Worm (Caenorhabditis elegans) whole organism, late embryonic: ENCODE data around the gene tag-321.
A peak's percentile ranks its signal among the peaks of the same experiment; 100 is the strongest.

Experiments used
- C08G9.2 ChIP-seq: sonication (generic microtip); optimal IDR thresholded peaks from 2 replicates; lab custom pipeline; 2016; ENCODE audit warnings: mild to moderate bottlenecking, missing genetic modification characterization, moderate library complexity, missing compliant biosample characterization
- C38D4.7 ChIP-seq: fragments of 200-800 bp; sonication (Bioruptor generic); optimal IDR thresholded peaks from 2 replicates; lab custom pipeline; 2018; ENCODE audit warnings: mild to moderate bottlenecking, missing genetic modification characterization, moderate library complexity, missing compliant biosample characterization
- F13H6.1 ChIP-seq: sonication (generic microtip); optimal IDR thresholded peaks from 2 replicates; lab custom pipeline; 2016; ENCODE audit warnings: missing genetic modification characterization, missing compliant biosample characterization
- K02D7.2 ChIP-seq: sonication (generic microtip); optimal IDR thresholded peaks from 2 replicates; lab custom pipeline; 2017; ENCODE audit warnings: mild to moderate bottlenecking, missing genetic modification characterization, missing compliant biosample characterization
- T23F11.4 ChIP-seq: fragments of 200-800 bp; sonication (Bioruptor generic); optimal IDR thresholded peaks from 2 replicates; lab custom pipeline; 2018; ENCODE audit warnings: mild to moderate bottlenecking, missing genetic modification characterization, missing compliant biosample characterization
- Y22D7AL.16 ChIP-seq: sonication (generic microtip); optimal IDR thresholded peaks from 2 replicates; lab custom pipeline; 2016; ENCODE audit warnings: missing genetic modification characterization, missing compliant biosample characterization
- ahr-1 ChIP-seq: sonication (generic microtip); optimal IDR thresholded peaks from 2 replicates; lab custom pipeline; 2016; ENCODE audit warnings: missing genetic modification characterization, missing compliant biosample characterization
- ama-1 ChIP-seq: fragments of 150-350 bp; optimal IDR thresholded peaks from 2 replicates; lab custom pipeline; 2014
- ceh-14 ChIP-seq: sonication (generic microtip); optimal IDR thresholded peaks from 2 replicates; lab custom pipeline; 2016; ENCODE audit warnings: missing genotype, missing genetic modification characterization, missing compliant biosample characterization
- ceh-18 ChIP-seq: sonication (generic microtip); optimal IDR thresholded peaks from 2 replicates; lab custom pipeline; 2016; ENCODE audit warnings: missing genetic modification characterization, missing compliant biosample characterization
- ceh-19 ChIP-seq: fragments of 200-800 bp; sonication (Bioruptor generic); optimal IDR thresholded peaks from 2 replicates; lab custom pipeline; 2018; ENCODE audit warnings: mild to moderate bottlenecking, missing genetic modification characterization, missing compliant biosample characterization
- ceh-2 ChIP-seq: sonication (generic microtip); optimal IDR thresholded peaks from 2 replicates; lab custom pipeline; 2016; ENCODE audit warnings: missing genotype, missing genetic modification characterization, missing compliant biosample characterization
- ceh-22 ChIP-seq: sonication (generic microtip); optimal IDR thresholded peaks from 2 replicates; lab custom pipeline; 2017; ENCODE audit warnings: missing biosample characterization, missing genetic modification characterization
- ceh-24 ChIP-seq: sonication (generic microtip); optimal IDR thresholded peaks from 2 replicates; lab custom pipeline; 2016; ENCODE audit warnings: mild to moderate bottlenecking, missing genetic modification characterization, missing compliant biosample characterization
- ceh-31 ChIP-seq: sonication (generic microtip); optimal IDR thresholded peaks from 2 replicates; lab custom pipeline; 2016; ENCODE audit warnings: missing genetic modification characterization, missing compliant biosample characterization
- ceh-34 ChIP-seq: sonication (generic microtip); optimal IDR thresholded peaks from 2 replicates; lab custom pipeline; 2016; ENCODE audit warnings: mild to moderate bottlenecking, missing genetic modification characterization, missing compliant biosample characterization
- ceh-45 ChIP-seq: fragments of 200-800 bp; sonication (Bioruptor generic); IDR thresholded peaks from 2 replicates; pipeline ENCODE4 v1.3.6; 2022; ENCODE audit warnings: missing genetic modification reagents, missing genetic modification characterization, missing compliant biosample characterization
- ceh-48 ChIP-seq: sonication (generic microtip); optimal IDR thresholded peaks from 2 replicates; lab custom pipeline; 2016; ENCODE audit warnings: missing genetic modification characterization, inconsistent platforms, missing compliant biosample characterization
- ceh-6 ChIP-seq: fragments of 200-800 bp; sonication (Bioruptor generic); optimal IDR thresholded peaks from 2 replicates; lab custom pipeline; 2018; ENCODE audit warnings: mild to moderate bottlenecking, missing genetic modification characterization, missing compliant biosample characterization
- dve-1 ChIP-seq: sonication (generic microtip); optimal IDR thresholded peaks from 2 replicates; lab custom pipeline; 2017; ENCODE audit warnings: antibody characterized with exemption, mild to moderate bottlenecking, missing genetic modification characterization, missing compliant biosample characterization
- elt-2 ChIP-seq: sonication (generic microtip); optimal IDR thresholded peaks from 2 replicates; lab custom pipeline; 2016; ENCODE audit warnings: missing genetic modification reagents, missing genetic modification characterization, missing compliant biosample characterization
- elt-4 ChIP-seq: sonication (generic microtip); optimal IDR thresholded peaks from 2 replicates; lab custom pipeline; 2016; ENCODE audit warnings: missing genetic modification characterization, missing compliant biosample characterization
- ets-4 ChIP-seq: sonication (generic microtip); optimal IDR thresholded peaks from 2 replicates; lab custom pipeline; 2016; ENCODE audit warnings: missing genetic modification characterization, missing compliant biosample characterization
- fax-1 ChIP-seq: sonication (generic microtip); optimal IDR thresholded peaks from 2 replicates; lab custom pipeline; 2016; ENCODE audit warnings: missing genotype, missing genetic modification characterization, missing compliant biosample characterization
- fkh-10 ChIP-seq: fragments of 150-350 bp; optimal IDR thresholded peaks from 2 replicates; lab custom pipeline; 2014; ENCODE audit warnings: missing biosample characterization, missing genetic modification reagents, missing genetic modification characterization
- fkh-6 ChIP-seq: sonication (generic microtip); optimal IDR thresholded peaks from 2 replicates; lab custom pipeline; 2016; ENCODE audit warnings: missing genetic modification characterization, missing compliant biosample characterization
- hlh-13 ChIP-seq: fragments of 200-800 bp; sonication (Bioruptor generic); optimal IDR thresholded peaks from 2 replicates; lab custom pipeline; 2018; ENCODE audit warnings: mild to moderate bottlenecking, missing genetic modification characterization, missing compliant biosample characterization
- hlh-15 ChIP-seq: sonication (generic microtip); optimal IDR thresholded peaks from 2 replicates; lab custom pipeline; 2016; ENCODE audit warnings: missing genetic modification characterization, missing compliant biosample characterization
- hlh-6 ChIP-seq: sonication (generic microtip); optimal IDR thresholded peaks from 2 replicates; lab custom pipeline; 2016; ENCODE audit warnings: missing genotype, missing genetic modification characterization, missing compliant biosample characterization
- hlh-8 ChIP-seq: sonication (generic microtip); optimal IDR thresholded peaks from 2 replicates; lab custom pipeline; 2016; ENCODE audit warnings: missing genotype, missing genetic modification characterization, missing compliant biosample characterization
- madf-2 ChIP-seq: sonication (generic microtip); optimal IDR thresholded peaks from 2 replicates; lab custom pipeline; 2017; ENCODE audit warnings: missing genetic modification characterization, missing compliant biosample characterization
- nfya-1 ChIP-seq: sonication (generic microtip); optimal IDR thresholded peaks from 2 replicates; lab custom pipeline; 2017; ENCODE audit warnings: missing genetic modification characterization, mild to moderate bottlenecking, missing compliant biosample characterization, antibody characterized with exemption, moderate library complexity
- nhr-11 ChIP-seq: fragments of 150-350 bp; optimal IDR thresholded peaks from 2 replicates; lab custom pipeline; 2014; ENCODE audit warnings: missing biosample characterization, missing genetic modification characterization
- nhr-232 ChIP-seq: sonication (generic microtip); optimal IDR thresholded peaks from 2 replicates; lab custom pipeline; 2016; ENCODE audit warnings: missing genetic modification characterization, missing compliant biosample characterization
- odd-2 ChIP-seq: sonication (generic microtip); optimal IDR thresholded peaks from 2 replicates; lab custom pipeline; 2017; ENCODE audit warnings: antibody characterized with exemption, mild to moderate bottlenecking, missing genetic modification characterization, missing compliant biosample characterization
- pat-9 ChIP-seq: fragments of 200-800 bp; sonication (Bioruptor generic); optimal IDR thresholded peaks from 2 replicates; lab custom pipeline; 2018; ENCODE audit warnings: mild to moderate bottlenecking, missing genetic modification characterization, moderate library complexity, missing compliant biosample characterization
- pha-2 ChIP-seq: sonication (generic microtip); optimal IDR thresholded peaks from 2 replicates; lab custom pipeline; 2017; ENCODE audit warnings: mild to moderate bottlenecking, missing genetic modification characterization, missing compliant biosample characterization
- pha-4 ChIP-seq: fragments of 150-350 bp; optimal IDR thresholded peaks from 2 replicates; lab custom pipeline; 2018; ENCODE audit warnings: missing biosample characterization, missing genetic modification reagents, missing genetic modification characterization
- pros-1 ChIP-seq: fragments of 150-350 bp; optimal IDR thresholded peaks from 2 replicates; lab custom pipeline; 2014; ENCODE audit warnings: missing biosample characterization, missing genetic modification reagents, missing genetic modification characterization
- ref-2 ChIP-seq: sonication (generic microtip); optimal IDR thresholded peaks from 2 replicates; lab custom pipeline; 2016; ENCODE audit warnings: missing genetic modification characterization, missing compliant biosample characterization
- rnt-1 ChIP-seq: sonication (generic microtip); optimal IDR thresholded peaks from 2 replicates; lab custom pipeline; 2016; ENCODE audit warnings: missing genetic modification characterization, missing compliant biosample characterization
- sdc-2 ChIP-seq: sonication (generic microtip); optimal IDR thresholded peaks from 2 replicates; lab custom pipeline; 2016; ENCODE audit warnings: missing genotype, missing genetic modification characterization, missing compliant biosample characterization
- sox-2 ChIP-seq: fragments of 200-800 bp; sonication (Bioruptor generic); IDR thresholded peaks from 2 replicates; pipeline ENCODE4 v1.3.6; 2022; ENCODE audit warnings: missing genetic modification reagents, missing genetic modification characterization, missing compliant biosample characterization
- syd-9 ChIP-seq: sonication (generic microtip); optimal IDR thresholded peaks from 2 replicates; lab custom pipeline; 2016; ENCODE audit warnings: mild to moderate bottlenecking, missing genetic modification characterization, moderate library complexity, missing compliant biosample characterization
- tbx-2 ChIP-seq: sonication (generic microtip); optimal IDR thresholded peaks from 2 replicates; lab custom pipeline; 2016; ENCODE audit warnings: missing genetic modification characterization, missing compliant biosample characterization
- tbx-7 ChIP-seq: sonication (generic microtip); optimal IDR thresholded peaks from 2 replicates; lab custom pipeline; 2016; ENCODE audit warnings: missing genotype, missing genetic modification characterization, missing compliant biosample characterization
- ttx-3 ChIP-seq: sonication (generic microtip); optimal IDR thresholded peaks from 2 replicates; lab custom pipeline; 2016; ENCODE audit warnings: missing genetic modification reagents, missing genetic modification characterization, missing compliant biosample characterization
- unc-3 ChIP-seq, 2 experiments: fragments of 200-800 bp in 1 of 2; sonication (Bioruptor generic) in 1 of 2; sonication (generic microtip) in 1 of 2; conservative IDR thresholded peaks in 1 of 2; optimal IDR thresholded peaks in 1 of 2; 2 replicates each; pipeline versions ENCODE4 v1.3.6 to Lab custom; 2016 to 2022; ENCODE audit warnings: missing compliant biosample characterization in 2 of 2, missing genetic modification characterization in 2 of 2, missing genetic modification reagents in 1 of 2
- unc-42 ChIP-seq: sonication (generic microtip); optimal IDR thresholded peaks from 2 replicates; lab custom pipeline; 2016; ENCODE audit warnings: missing genotype, missing genetic modification characterization, missing compliant biosample characterization
- unc-86 ChIP-seq: sonication (generic microtip); optimal IDR thresholded peaks from 2 replicates; lab custom pipeline; 2016; ENCODE audit warnings: missing genetic modification characterization, missing compliant biosample characterization
- zip-5 ChIP-seq: sonication (generic microtip); optimal IDR thresholded peaks from 2 replicates; lab custom pipeline; 2016; ENCODE audit warnings: missing genetic modification characterization, missing compliant biosample characterization
- ztf-16 ChIP-seq: sonication (generic microtip); optimal IDR thresholded peaks from 2 replicates; lab custom pipeline; 2017; ENCODE audit warnings: missing genetic modification characterization, missing compliant biosample characterization

Gene tag-321

ce11 chrIV:7790801-7791588 lies 7.3 kb upstream of the tag-321 start, which contains the start of gene rsp-6:
Gene rsp-6, minus strand, starts transcription at chrIV:7791229.
- TF ChIP-seq pat-9 (tag; lab: Kevin White, UChicago) = no peak
- no peak for TF ChIP-seq ztf-16 (tag; lab: Kevin White, UChicago)
- peak; percentile 79 for TF ChIP-seq tbx-2
- no peak for TF ChIP-seq odd-2 (tag; lab: Kevin White, UChicago)
- peak; percentile 9 for TF ChIP-seq ceh-48 (tag; lab: Kevin White, UChicago)
- TF ChIP-seq C08G9.2 (tag; lab: Kevin White, UChicago) = no peak
- no peak for TF ChIP-seq K02D7.2 (tag; lab: Kevin White, UChicago)
- no peak for TF ChIP-seq ceh-24 (tag; lab: Kevin White, UChicago)
- TF ChIP-seq Y22D7AL.16 (tag; lab: Kevin White, UChicago) = no peak
- no peak for TF ChIP-seq ceh-22
- no peak for TF ChIP-seq F13H6.1 (tag; lab: Kevin White, UChicago)
- TF ChIP-seq fkh-6 (tag; lab: Kevin White, UChicago) = no peak
- peak; percentile 75 for TF ChIP-seq dve-1
- TF ChIP-seq unc-86 = peak; percentile 60
- peak; percentile 95 for TF ChIP-seq nfya-1 (tag; lab: Kevin White, UChicago)
- no peak for TF ChIP-seq sdc-2
- no peak for TF ChIP-seq zip-5
- TF ChIP-seq syd-9 = no peak
- TF ChIP-seq hlh-8 = no peak
- no peak for TF ChIP-seq tbx-7 (tag; lab: Kevin White, UChicago)
- TF ChIP-seq fkh-10 (GFP tag; lab: Kevin White, UChicago) = no peak
- no peak for TF ChIP-seq ahr-1 (tag; lab: Kevin White, UChicago)
- no peak for TF ChIP-seq pros-1 (tag; lab: Kevin White, UChicago)
- TF ChIP-seq ref-2 (tag; lab: Kevin White, UChicago) = peak; percentile 53
- no peak; the same call in 1 of the 2 replicates for TF ChIP-seq unc-3 (GFP tag; conservative IDR thresholded peaks at IDR 0.05; lab: Robert Waterston, UW)
- no peak for TF ChIP-seq unc-3 (tag; optimal IDR thresholded peaks at IDR 0.05; lab: Kevin White, UChicago)
- TF ChIP-seq ama-1 (lab: Kevin White, UChicago) = no peak
- no peak for TF ChIP-seq nhr-232
- no peak for TF ChIP-seq hlh-13 (GFP tag; lab: Kevin White, UChicago)
- TF ChIP-seq rnt-1 (tag; lab: Kevin White, UChicago) = no peak
- TF ChIP-seq ets-4 (tag; lab: Kevin White, UChicago) = no peak
- TF ChIP-seq ceh-19 = no peak
- TF ChIP-seq fax-1 (tag; lab: Kevin White, UChicago) = no peak
- TF ChIP-seq unc-42 (tag; lab: Kevin White, UChicago) = peak; percentile 88
- TF ChIP-seq ttx-3 (tag; lab: Kevin White, UChicago) = no peak
- no peak for TF ChIP-seq madf-2
- TF ChIP-seq hlh-6 = no peak
- TF ChIP-seq ceh-31 (tag; lab: Kevin White, UChicago) = peak; percentile 82
- TF ChIP-seq pha-2 (tag; lab: Kevin White, UChicago) = no peak
- no peak for TF ChIP-seq nhr-11 (tag; lab: Kevin White, UChicago)
- no peak for TF ChIP-seq ceh-45 (GFP tag; lab: Robert Waterston, UW)
- no peak for TF ChIP-seq ceh-6 (GFP tag; lab: Kevin White, UChicago)
- TF ChIP-seq ceh-14 (tag; lab: Kevin White, UChicago) = peak; percentile 52
- TF ChIP-seq hlh-15 (tag; lab: Kevin White, UChicago) = no peak
- TF ChIP-seq sox-2 (GFP tag; lab: Robert Waterston, UW) = no peak
- peak; percentile 47 for TF ChIP-seq ceh-34
- no peak for TF ChIP-seq pha-4 (tag; lab: Kevin White, UChicago)
- no peak for TF ChIP-seq T23F11.4
- no peak for TF ChIP-seq elt-4 (tag; lab: Kevin White, UChicago)
- peak; percentile 71 for TF ChIP-seq ceh-18 (tag; lab: Kevin White, UChicago)
- TF ChIP-seq ceh-2 = no peak
- TF ChIP-seq elt-2 (tag; lab: Kevin White, UChicago) = peak; percentile 73
- no peak for TF ChIP-seq C38D4.7 (GFP tag; lab: Kevin White, UChicago)
